Fruit fly (Drosophila melanogaster) whole organism, embryonic: ENCODE measurements around the gene Upf2.

ENCODE experiments used
- Blimp-1 ChIP-seq: fragments of 200-800 bp; sonication (Bioruptor generic); optimal IDR thresholded peaks from 3 replicates; lab custom pipeline; 2018; ENCODE audit warnings: missing biosample characterization, missing genetic modification characterization, mild to moderate bottlenecking, moderate library complexity, missing genetic modification reagents
- CG10543 ChIP-seq: fragments of 200-800 bp; sonication (Bioruptor generic); optimal IDR thresholded peaks from 3 replicates; lab custom pipeline; 2017; ENCODE audit warnings: missing biosample characterization, mild to moderate bottlenecking, missing genetic modification characterization, moderate library complexity
- CG10959 ChIP-seq: fragments of 200-800 bp; sonication (Bioruptor generic); IDR thresholded peaks from 2 replicates; pipeline ENCODE4 v1.3.6; 2022; ENCODE audit warnings: missing biosample characterization, missing genetic modification characterization
- CG10979 ChIP-seq: fragments of 200-800 bp; sonication (Bioruptor generic); optimal IDR thresholded peaks from 2 replicates; lab custom pipeline; 2018; ENCODE audit warnings: missing biosample characterization, mild to moderate bottlenecking, missing genetic modification characterization, moderate library complexity
- CG11085 ChIP-seq: fragments of 200-800 bp; sonication (Bioruptor generic); IDR thresholded peaks from 2 replicates; pipeline ENCODE4 v1.3.6; 2022; ENCODE audit warnings: missing biosample characterization, missing genetic modification characterization
- CG11504 ChIP-seq: fragments of 200-800 bp; sonication (Bioruptor generic); optimal IDR thresholded peaks from 3 replicates; lab custom pipeline; 2019; ENCODE audit warnings: missing biosample characterization, mild to moderate bottlenecking, missing genetic modification characterization, moderate library complexity
- CG12155 ChIP-seq: fragments of 200-800 bp; sonication (Bioruptor generic); optimal IDR thresholded peaks from 3 replicates; lab custom pipeline; 2016; ENCODE audit warnings: missing biosample characterization, missing genetic modification characterization
- CG1603 ChIP-seq: fragments of 200-800 bp; sonication (Bioruptor generic); optimal IDR thresholded peaks from 2 replicates; lab custom pipeline; 2019; ENCODE audit warnings: missing biosample characterization, mild to moderate bottlenecking, missing genetic modification characterization, moderate library complexity
- CG16863 ChIP-seq: fragments of 200-800 bp; sonication (Bioruptor generic); optimal IDR thresholded peaks from 3 replicates; lab custom pipeline; 2016; ENCODE audit warnings: missing biosample characterization, missing genetic modification characterization
- CG17328 ChIP-seq: fragments of 200-800 bp; sonication (Bioruptor generic); IDR thresholded peaks from 2 replicates; pipeline ENCODE4 v1.3.6; 2022; ENCODE audit warnings: missing biosample characterization, missing genetic modification characterization
- CG17361 ChIP-seq: fragments of 200-800 bp; sonication (Bioruptor generic); IDR thresholded peaks from 3 replicates; pipeline ENCODE4 v1.3.6; 2022; ENCODE audit warnings: missing biosample characterization, missing genetic modification characterization
- CG17829 ChIP-seq: fragments of 200-800 bp; optimal IDR thresholded peaks from 2 replicates; lab custom pipeline; 2019; ENCODE audit warnings: missing biosample characterization, mild to moderate bottlenecking, missing genetic modification characterization, moderate library complexity
- CG3407 ChIP-seq: fragments of 200-800 bp; sonication (Bioruptor generic); optimal IDR thresholded peaks from 2 replicates; lab custom pipeline; 2018; ENCODE audit warnings: missing biosample characterization, mild to moderate bottlenecking, missing genetic modification characterization
- CG34422 ChIP-seq: fragments of 200-800 bp; sonication (Bioruptor generic); IDR thresholded peaks from 3 replicates; pipeline ENCODE4 v1.3.6; 2022; ENCODE audit warnings: missing biosample characterization, missing genetic modification characterization
- CG4820 ChIP-seq: fragments of 200-800 bp; sonication (Bioruptor generic); optimal IDR thresholded peaks from 3 replicates; lab custom pipeline; 2016; ENCODE audit warnings: missing biosample characterization, missing genetic modification characterization
- CG6272 ChIP-seq: fragments of 200-800 bp; sonication (Bioruptor generic); IDR thresholded peaks from 2 replicates; pipeline ENCODE4 v1.3.6; 2022; ENCODE audit warnings: missing biosample characterization, missing genetic modification characterization
- CG7963 ChIP-seq: fragments of 200-800 bp; sonication (Bioruptor generic); IDR thresholded peaks from 3 replicates; pipeline ENCODE4 v1.3.6; 2022; ENCODE audit warnings: missing biosample characterization, missing genetic modification characterization; ENCODE audit not compliant: partially characterized antibody
- CG8924 ChIP-seq: fragments of 200-800 bp; optimal IDR thresholded peaks from 3 replicates; lab custom pipeline; 2019; ENCODE audit warnings: missing biosample characterization, mild to moderate bottlenecking, missing genetic modification characterization, moderate library complexity
- CoRest ChIP-seq: fragments of 200-800 bp; sonication (Bioruptor generic); optimal IDR thresholded peaks from 3 replicates; lab custom pipeline; 2018; ENCODE audit warnings: missing biosample characterization, mild to moderate bottlenecking, missing genetic modification characterization, moderate library complexity
- CrebB ChIP-seq: fragments of 200-800 bp; sonication (Bioruptor generic); optimal IDR thresholded peaks from 3 replicates; lab custom pipeline; 2018; ENCODE audit warnings: missing biosample characterization, mild to moderate bottlenecking, missing genetic modification characterization
- D ChIP-seq, 2 experiments: fragments of 200-800 bp in 1 of 2; fragments of >200 bp in 1 of 2; sonication (Bioruptor generic) in 1 of 2; optimal IDR thresholded peaks; 2 replicates in 1 of 2; 3 replicates in 1 of 2; lab custom pipeline; 2017; ENCODE audit warnings: mild to moderate bottlenecking in 1 of 2, missing biosample characterization in 1 of 2, missing genetic modification characterization in 1 of 2, missing genetic modification reagents in 1 of 2
- D19A ChIP-seq: fragments of 200-800 bp; optimal IDR thresholded peaks from 3 replicates; lab custom pipeline; 2019; ENCODE audit warnings: missing biosample characterization, mild to moderate bottlenecking, missing genetic modification characterization, moderate library complexity
- Dek ChIP-seq: fragments of 200-800 bp; sonication (Bioruptor generic); optimal IDR thresholded peaks from 3 replicates; lab custom pipeline; 2019; ENCODE audit warnings: missing biosample characterization, mild to moderate bottlenecking, missing genetic modification characterization, moderate library complexity
- Doc3 ChIP-seq: fragments of 200-800 bp; sonication (Bioruptor generic); IDR thresholded peaks from 3 replicates; pipeline ENCODE4 v1.3.6; 2022; ENCODE audit warnings: missing biosample characterization, missing genetic modification characterization; ENCODE audit not compliant: partially characterized antibody
- HHEX ChIP-seq: fragments of 200-800 bp; sonication (Bioruptor generic); optimal IDR thresholded peaks from 3 replicates; lab custom pipeline; 2017; ENCODE audit warnings: missing biosample characterization, mild to moderate bottlenecking, missing genetic modification characterization, missing genetic modification reagents
- HLHmδ ChIP-seq: fragments of 200-800 bp; sonication (Bioruptor generic); optimal IDR thresholded peaks from 2 replicates; lab custom pipeline; 2018; ENCODE audit warnings: missing biosample characterization, mild to moderate bottlenecking, missing genetic modification characterization, moderate library complexity
- Hr78 ChIP-seq, 2 experiments: fragments of 200-800 bp in 1 of 2; fragments of >200 bp in 1 of 2; sonication (Bioruptor generic) in 1 of 2; optimal IDR thresholded peaks; 2 replicates each; lab custom pipeline; 2017 to 2019; ENCODE audit warnings: missing biosample characterization in 2 of 2, missing genetic modification characterization in 2 of 2, mild to moderate bottlenecking in 1 of 2, moderate library complexity in 1 of 2
- MBD-R2 ChIP-seq: fragments of 200-800 bp; sonication (Bioruptor generic); IDR thresholded peaks from 2 replicates; pipeline ENCODE4 v1.3.6; 2022; ENCODE audit warnings: missing biosample characterization, missing genetic modification characterization
- PHDP ChIP-seq: fragments of 200-800 bp; sonication (Bioruptor generic); optimal IDR thresholded peaks from 3 replicates; lab custom pipeline; 2018; ENCODE audit warnings: missing biosample characterization, mild to moderate bottlenecking, missing genetic modification characterization, moderate library complexity
- Ptx1 ChIP-seq: fragments of 200-800 bp; sonication (Bioruptor generic); IDR thresholded peaks from 2 replicates; pipeline ENCODE4 v1.3.6; 2022; ENCODE audit warnings: missing biosample characterization, missing genetic modification characterization
- Side ChIP-seq: fragments of 200-800 bp; sonication (Bioruptor generic); optimal IDR thresholded peaks from 2 replicates; lab custom pipeline; 2016; ENCODE audit warnings: missing biosample characterization, missing genetic modification characterization
- Ssrp ChIP-seq: fragments of 200-800 bp; sonication (Bioruptor generic); optimal IDR thresholded peaks from 2 replicates; lab custom pipeline; 2018; ENCODE audit warnings: missing biosample characterization, mild to moderate bottlenecking, missing genetic modification characterization, moderate library complexity
- TFAM ChIP-seq: fragments of 200-800 bp; sonication (Bioruptor generic); optimal IDR thresholded peaks from 2 replicates; lab custom pipeline; 2017; ENCODE audit warnings: missing biosample characterization, missing genetic modification characterization, inconsistent platforms
- ap ChIP-seq: fragments of 200-800 bp; sonication (Bioruptor generic); IDR thresholded peaks from 2 replicates; pipeline ENCODE4 v1.3.6; 2022; ENCODE audit warnings: missing biosample characterization, missing genetic modification characterization
- bsh ChIP-seq, 2 experiments: fragments of 200-800 bp; sonication (Bioruptor generic); optimal IDR thresholded peaks; 2 replicates each; lab custom pipeline; 2017 to 2018; ENCODE audit warnings: mild to moderate bottlenecking in 2 of 2, missing biosample characterization in 2 of 2, missing genetic modification characterization in 2 of 2, moderate library complexity in 1 of 2
- cwo ChIP-seq: fragments of 200-800 bp; sonication (Bioruptor generic); optimal IDR thresholded peaks from 3 replicates; lab custom pipeline; 2017; ENCODE audit warnings: missing biosample characterization, missing genetic modification characterization, mild to moderate bottlenecking, moderate library complexity, missing genetic modification reagents
- dm ChIP-seq: fragments of 200-800 bp; sonication (Bioruptor generic); optimal IDR thresholded peaks from 3 replicates; lab custom pipeline; 2016; ENCODE audit warnings: missing biosample characterization, missing genetic modification characterization
- dmrt99B ChIP-seq: fragments of 200-800 bp; sonication (Bioruptor generic); optimal IDR thresholded peaks from 2 replicates; lab custom pipeline; 2018; ENCODE audit warnings: missing biosample characterization, mild to moderate bottlenecking, missing genetic modification characterization, moderate library complexity
- ham ChIP-seq: fragments of 200-800 bp; sonication (Bioruptor generic); IDR thresholded peaks from 2 replicates; pipeline ENCODE4 v1.3.6; 2022; ENCODE audit warnings: missing biosample characterization, missing genetic modification characterization
- jumu ChIP-seq: fragments of 200-800 bp; sonication (Bioruptor generic); optimal IDR thresholded peaks from 3 replicates; lab custom pipeline; 2016; ENCODE audit warnings: missing biosample characterization, missing genetic modification characterization
- onecut ChIP-seq: fragments of 200-800 bp; sonication (Bioruptor generic); IDR thresholded peaks from 2 replicates; pipeline ENCODE4 v1.3.6; 2022; ENCODE audit warnings: missing biosample characterization, missing genetic modification characterization
- pho ChIP-seq: fragments of 200-800 bp; sonication (Bioruptor generic); optimal IDR thresholded peaks from 2 replicates; lab custom pipeline; 2016; ENCODE audit warnings: missing biosample characterization, missing genetic modification characterization
- rib ChIP-seq: fragments of 200-800 bp; sonication (Bioruptor generic); IDR thresholded peaks from 2 replicates; pipeline ENCODE4 v1.3.6; 2022; ENCODE audit warnings: missing biosample characterization, missing genetic modification characterization
- sens ChIP-seq: fragments of 200-800 bp; sonication (Bioruptor generic); peaks from one replicate; lab custom pipeline; 2016; ENCODE audit warnings: missing biosample characterization, missing genetic modification characterization
- sisA ChIP-seq: fragments of 200-800 bp; sonication (Bioruptor generic); IDR thresholded peaks from 2 replicates; pipeline ENCODE4 v1.3.6; 2022; ENCODE audit warnings: missing biosample characterization, missing genetic modification characterization
- tap ChIP-seq: fragments of 200-800 bp; optimal IDR thresholded peaks from 3 replicates; lab custom pipeline; 2019; ENCODE audit warnings: missing biosample characterization, mild to moderate bottlenecking, missing genetic modification characterization, moderate library complexity
- wor ChIP-seq: fragments of 200-800 bp; sonication (Bioruptor generic); IDR thresholded peaks from 2 replicates; pipeline ENCODE4 v1.3.6; 2022; ENCODE audit warnings: missing biosample characterization, missing genetic modification characterization

The Upf2 gene

dm6 chrX:8075300-8075927 lies at the start of gene Upf2, which contains the start of gene CG1571 (continued):
- TF ChIP-seq sens (GFP tag; lab: Kevin White, UChicago) (peak; percentile 76), sisA (no peak), Doc3 (GFP tag; lab: Robert Waterston, UW) (0 out of 3 replicates have a peak, but pooled peaks have one; percentile 33)

DNA sequence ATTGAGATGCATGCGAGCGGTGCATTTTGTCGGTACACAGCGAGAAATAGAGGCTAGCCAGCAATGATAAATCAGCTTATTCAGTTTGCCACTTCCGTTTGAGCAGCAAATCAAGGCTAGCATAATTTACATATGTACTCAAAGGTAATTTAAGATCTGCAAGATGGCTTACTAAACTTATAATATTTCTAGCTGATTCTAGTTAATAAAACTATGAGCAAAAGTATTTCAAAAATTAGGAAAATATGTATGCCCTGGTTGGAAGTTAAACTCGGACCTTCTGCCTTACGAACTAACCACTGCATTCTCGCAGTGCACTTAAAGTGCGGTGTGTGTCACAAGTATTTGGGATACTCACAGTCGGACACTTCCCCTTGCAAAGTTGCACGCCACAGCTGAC lies 47.6 kb upstream of the Upf2 start:
- no peak for TF ChIP-seq HLHmδ
- TF ChIP-seq CG34422 (GFP tag; lab: Robert Waterston, UW) = no peak
- no peak for TF ChIP-seq Dek (tag; lab: Kevin White, UChicago)
- TF ChIP-seq tap (tag; lab: Kevin White, UChicago) = no peak
- peak; percentile 6 for TF ChIP-seq CoRest (tag; lab: Kevin White, UChicago)
- peak; percentile 32 for TF ChIP-seq Ssrp (tag; lab: Kevin White, UChicago)
- no peak for TF ChIP-seq CG11085 (GFP tag; lab: Robert Waterston, UW)
- TF ChIP-seq ham = no peak
- peak; percentile 79 for TF ChIP-seq sens (GFP tag; lab: Kevin White, UChicago)
- peak; percentile 83 for TF ChIP-seq Blimp-1
- no peak for TF ChIP-seq Hr78 (GFP tag; optimal IDR thresholded peaks at IDR 0.05; lab: Kevin White, UChicago)
- no peak for TF ChIP-seq Side (GFP tag; lab: Kevin White, UChicago)
- TF ChIP-seq CG17829 (tag; lab: Kevin White, UChicago) = peak; percentile 34
- TF ChIP-seq CG3407 (GFP tag; lab: Kevin White, UChicago) = peak; percentile 3
- TF ChIP-seq PHDP (tag; lab: Kevin White, UChicago) = no peak
- TF ChIP-seq CG7963 (GFP tag; lab: Robert Waterston, UW) = no peak
- peak in 1 of 2 experiments; percentile 51 for TF ChIP-seq bsh (GFP tag; optimal IDR thresholded peaks at IDR 0.05; lab: Kevin White, UChicago)
- TF ChIP-seq Ptx1 = no peak
- TF ChIP-seq jumu = no peak
- peak; percentile 5 for TF ChIP-seq CG16863 (GFP tag; lab: Kevin White, UChicago)
- TF ChIP-seq wor = no peak
- TF ChIP-seq CG10959 (GFP tag; lab: Robert Waterston, UW) = no peak
- no peak for TF ChIP-seq onecut (GFP tag; lab: Robert Waterston, UW)
- no peak for TF ChIP-seq CG17328 (GFP tag; lab: Robert Waterston, UW)
- no peak for TF ChIP-seq CG12155 (GFP tag; lab: Kevin White, UChicago)
- TF ChIP-seq D (optimal IDR thresholded peaks at IDR 0.05; lab: Kevin White, UChicago) = no peak
- peak; percentile 28 for TF ChIP-seq D (GFP tag; optimal IDR thresholded peaks at IDR 0.05; lab: Kevin White, UChicago)
- TF ChIP-seq CG1603 (tag; lab: Kevin White, UChicago) = peak; percentile 38
- peak; percentile 10 for TF ChIP-seq CG11504 (tag; lab: Kevin White, UChicago)
- no peak for TF ChIP-seq ap (GFP tag; lab: Robert Waterston, UW)
- TF ChIP-seq CG6272 (GFP tag; lab: Robert Waterston, UW) = no peak
- TF ChIP-seq CG8924 (tag; lab: Kevin White, UChicago) = peak; percentile 18
- TF ChIP-seq CrebB (tag; lab: Kevin White, UChicago) = no peak
- TF ChIP-seq D19A = peak; percentile 21
- TF ChIP-seq pho (GFP tag; lab: Kevin White, UChicago) = no peak
- peak; percentile 10 for TF ChIP-seq CG4820 (GFP tag; lab: Kevin White, UChicago)
- TF ChIP-seq dm (GFP tag; lab: Kevin White, UChicago) = no peak
- no peak for TF ChIP-seq TFAM (GFP tag; lab: Kevin White, UChicago)
- TF ChIP-seq MBD-R2 (GFP tag; lab: Robert Waterston, UW) = no peak
- 0 out of 3 replicates have a peak, but pooled peaks have one; percentile 29 for TF ChIP-seq CG17361 (GFP tag; lab: Robert Waterston, UW)
- TF ChIP-seq HHEX = no peak
- peak; percentile 54 for TF ChIP-seq CG10979 (tag; lab: Kevin White, UChicago)
- no peak for TF ChIP-seq rib (GFP tag; lab: Robert Waterston, UW)
- peak; percentile 26 for TF ChIP-seq dmrt99B
- TF ChIP-seq cwo (GFP tag; lab: Kevin White, UChicago) = no peak
- no peak for TF ChIP-seq CG10543 (GFP tag; lab: Kevin White, UChicago)
